Worm (Caenorhabditis elegans) whole organism, late embryonic: Measurements from ENCODE around the gene gei-1.

ENCODE experiments used
- K02D7.2 ChIP-seq: sonication (generic microtip); optimal IDR thresholded peaks from 2 replicates; lab custom pipeline; 2017; ENCODE audit warnings: mild to moderate bottlenecking, missing genetic modification characterization, missing compliant biosample characterization
- K09A11.1 ChIP-seq: sonication (generic microtip); optimal IDR thresholded peaks from 2 replicates; lab custom pipeline; 2017; ENCODE audit warnings: antibody characterized with exemption, mild to moderate bottlenecking, missing genetic modification characterization, missing compliant biosample characterization; ENCODE audit not compliant: insufficient read depth
- T23F11.4 ChIP-seq: fragments of 200-800 bp; sonication (Bioruptor generic); optimal IDR thresholded peaks from 2 replicates; lab custom pipeline; 2018; ENCODE audit warnings: mild to moderate bottlenecking, missing genetic modification characterization, missing compliant biosample characterization
- Y22D7AL.16 ChIP-seq: sonication (generic microtip); optimal IDR thresholded peaks from 2 replicates; lab custom pipeline; 2016; ENCODE audit warnings: missing genetic modification characterization, missing compliant biosample characterization
- ceh-14 ChIP-seq: sonication (generic microtip); optimal IDR thresholded peaks from 2 replicates; lab custom pipeline; 2016; ENCODE audit warnings: missing genotype, missing genetic modification characterization, missing compliant biosample characterization
- ceh-19 ChIP-seq: fragments of 200-800 bp; sonication (Bioruptor generic); optimal IDR thresholded peaks from 2 replicates; lab custom pipeline; 2018; ENCODE audit warnings: mild to moderate bottlenecking, missing genetic modification characterization, missing compliant biosample characterization
- ceh-2 ChIP-seq: sonication (generic microtip); optimal IDR thresholded peaks from 2 replicates; lab custom pipeline; 2016; ENCODE audit warnings: missing genotype, missing genetic modification characterization, missing compliant biosample characterization
- ceh-22 ChIP-seq: sonication (generic microtip); optimal IDR thresholded peaks from 2 replicates; lab custom pipeline; 2017; ENCODE audit warnings: missing biosample characterization, missing genetic modification characterization
- ceh-24 ChIP-seq: sonication (generic microtip); optimal IDR thresholded peaks from 2 replicates; lab custom pipeline; 2016; ENCODE audit warnings: mild to moderate bottlenecking, missing genetic modification characterization, missing compliant biosample characterization
- ceh-30 ChIP-seq: fragments of 150-350 bp; optimal IDR thresholded peaks from 2 replicates; lab custom pipeline; 2014; ENCODE audit warnings: missing biosample characterization, missing genetic modification characterization
- ceh-31 ChIP-seq: sonication (generic microtip); optimal IDR thresholded peaks from 2 replicates; lab custom pipeline; 2016; ENCODE audit warnings: missing genetic modification characterization, missing compliant biosample characterization
- ceh-34 ChIP-seq: sonication (generic microtip); optimal IDR thresholded peaks from 2 replicates; lab custom pipeline; 2016; ENCODE audit warnings: mild to moderate bottlenecking, missing genetic modification characterization, missing compliant biosample characterization
- dmd-4 ChIP-seq: sonication (generic microtip); optimal IDR thresholded peaks from 2 replicates; lab custom pipeline; 2016; ENCODE audit warnings: borderline replicate concordance, missing genetic modification characterization, missing compliant biosample characterization
- dve-1 ChIP-seq: sonication (generic microtip); optimal IDR thresholded peaks from 2 replicates; lab custom pipeline; 2017; ENCODE audit warnings: antibody characterized with exemption, mild to moderate bottlenecking, missing genetic modification characterization, missing compliant biosample characterization
- elt-4 ChIP-seq: sonication (generic microtip); optimal IDR thresholded peaks from 2 replicates; lab custom pipeline; 2016; ENCODE audit warnings: missing genetic modification characterization, missing compliant biosample characterization
- ets-4 ChIP-seq: sonication (generic microtip); optimal IDR thresholded peaks from 2 replicates; lab custom pipeline; 2016; ENCODE audit warnings: missing genetic modification characterization, missing compliant biosample characterization
- eyg-1 ChIP-seq: sonication (generic microtip); optimal IDR thresholded peaks from 2 replicates; lab custom pipeline; 2016; ENCODE audit warnings: missing genotype, missing genetic modification characterization, missing compliant biosample characterization
- fax-1 ChIP-seq: sonication (generic microtip); optimal IDR thresholded peaks from 2 replicates; lab custom pipeline; 2016; ENCODE audit warnings: missing genotype, missing genetic modification characterization, missing compliant biosample characterization
- fkh-10 ChIP-seq: fragments of 150-350 bp; optimal IDR thresholded peaks from 2 replicates; lab custom pipeline; 2014; ENCODE audit warnings: missing biosample characterization, missing genetic modification reagents, missing genetic modification characterization
- gmeb-2 ChIP-seq: sonication (generic microtip); optimal IDR thresholded peaks from 2 replicates; lab custom pipeline; 2016; ENCODE audit warnings: missing genetic modification characterization, inconsistent platforms, missing compliant biosample characterization
- hlh-13 ChIP-seq: fragments of 200-800 bp; sonication (Bioruptor generic); optimal IDR thresholded peaks from 2 replicates; lab custom pipeline; 2018; ENCODE audit warnings: mild to moderate bottlenecking, missing genetic modification characterization, missing compliant biosample characterization
- madf-2 ChIP-seq: sonication (generic microtip); optimal IDR thresholded peaks from 2 replicates; lab custom pipeline; 2017; ENCODE audit warnings: missing genetic modification characterization, missing compliant biosample characterization
- nhr-11 ChIP-seq: fragments of 150-350 bp; optimal IDR thresholded peaks from 2 replicates; lab custom pipeline; 2014; ENCODE audit warnings: missing biosample characterization, missing genetic modification characterization
- nhr-232 ChIP-seq: sonication (generic microtip); optimal IDR thresholded peaks from 2 replicates; lab custom pipeline; 2016; ENCODE audit warnings: missing genetic modification characterization, missing compliant biosample characterization
- npax-4 ChIP-seq: sonication (generic microtip); optimal IDR thresholded peaks from 2 replicates; lab custom pipeline; 2016; ENCODE audit warnings: missing genetic modification characterization, missing compliant biosample characterization
- odd-2 ChIP-seq: sonication (generic microtip); optimal IDR thresholded peaks from 2 replicates; lab custom pipeline; 2017; ENCODE audit warnings: antibody characterized with exemption, mild to moderate bottlenecking, missing genetic modification characterization, missing compliant biosample characterization
- pag-3 ChIP-seq: sonication (generic microtip); optimal IDR thresholded peaks from 2 replicates; lab custom pipeline; 2016; ENCODE audit warnings: missing compliant biosample characterization, missing genetic modification characterization, borderline replicate concordance
- pat-9 ChIP-seq: fragments of 200-800 bp; sonication (Bioruptor generic); optimal IDR thresholded peaks from 2 replicates; lab custom pipeline; 2018; ENCODE audit warnings: mild to moderate bottlenecking, missing genetic modification characterization, moderate library complexity, missing compliant biosample characterization
- pha-2 ChIP-seq: sonication (generic microtip); optimal IDR thresholded peaks from 2 replicates; lab custom pipeline; 2017; ENCODE audit warnings: mild to moderate bottlenecking, missing genetic modification characterization, missing compliant biosample characterization
- pros-1 ChIP-seq: fragments of 150-350 bp; optimal IDR thresholded peaks from 2 replicates; lab custom pipeline; 2014; ENCODE audit warnings: missing biosample characterization, missing genetic modification reagents, missing genetic modification characterization
- ref-2 ChIP-seq: sonication (generic microtip); optimal IDR thresholded peaks from 2 replicates; lab custom pipeline; 2016; ENCODE audit warnings: missing genetic modification characterization, missing compliant biosample characterization
- sdc-2 ChIP-seq: sonication (generic microtip); optimal IDR thresholded peaks from 2 replicates; lab custom pipeline; 2016; ENCODE audit warnings: missing genotype, missing genetic modification characterization, missing compliant biosample characterization
- tbx-2 ChIP-seq: sonication (generic microtip); optimal IDR thresholded peaks from 2 replicates; lab custom pipeline; 2016; ENCODE audit warnings: missing genetic modification characterization, missing compliant biosample characterization
- unc-42 ChIP-seq: sonication (generic microtip); optimal IDR thresholded peaks from 2 replicates; lab custom pipeline; 2016; ENCODE audit warnings: missing genotype, missing genetic modification characterization, missing compliant biosample characterization
- unc-55 ChIP-seq: sonication (generic microtip); optimal IDR thresholded peaks from 2 replicates; lab custom pipeline; 2017; ENCODE audit warnings: missing biosample characterization, missing genetic modification reagents, missing genetic modification characterization
- zip-5 ChIP-seq: sonication (generic microtip); optimal IDR thresholded peaks from 2 replicates; lab custom pipeline; 2016; ENCODE audit warnings: missing genetic modification characterization, missing compliant biosample characterization

The gei-1 gene

DNA sequence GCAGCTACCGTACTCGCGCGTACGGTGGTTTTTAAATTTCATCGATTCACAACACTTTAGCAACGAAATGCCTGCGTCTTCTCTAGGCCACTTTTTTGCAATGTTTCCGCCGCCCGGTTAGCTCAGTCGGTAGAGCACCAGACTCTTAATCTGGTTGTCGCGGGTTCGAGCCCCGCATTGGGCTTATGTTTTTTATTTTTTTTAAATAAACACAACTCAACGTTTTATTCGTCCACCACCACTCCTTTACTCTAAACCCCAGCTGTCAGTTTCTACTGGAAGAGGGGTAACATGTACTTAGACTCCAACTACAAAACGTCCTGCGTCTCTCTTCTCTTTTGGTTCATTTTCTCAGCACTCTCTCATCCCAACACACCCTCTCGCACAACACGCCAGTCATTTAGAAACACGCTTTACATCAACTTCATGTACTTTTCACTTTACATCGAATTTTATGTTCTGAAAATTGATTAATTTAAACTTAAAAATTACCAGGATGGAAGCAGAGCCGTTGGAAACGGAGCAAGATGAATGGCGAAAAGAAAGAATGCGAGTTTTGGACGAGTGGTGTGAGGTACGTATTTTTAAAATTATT is 44.9 kb downstream of the gei-1 start, which contains the start of the genes elmd-1 and hecw-1 (continued):
- TF ChIP-seq pag-3 (no peak), K02D7.2 (tag; lab: Kevin White, UChicago) (no peak), sdc-2 (tag; lab: Kevin White, UChicago) (no peak)

DNA sequence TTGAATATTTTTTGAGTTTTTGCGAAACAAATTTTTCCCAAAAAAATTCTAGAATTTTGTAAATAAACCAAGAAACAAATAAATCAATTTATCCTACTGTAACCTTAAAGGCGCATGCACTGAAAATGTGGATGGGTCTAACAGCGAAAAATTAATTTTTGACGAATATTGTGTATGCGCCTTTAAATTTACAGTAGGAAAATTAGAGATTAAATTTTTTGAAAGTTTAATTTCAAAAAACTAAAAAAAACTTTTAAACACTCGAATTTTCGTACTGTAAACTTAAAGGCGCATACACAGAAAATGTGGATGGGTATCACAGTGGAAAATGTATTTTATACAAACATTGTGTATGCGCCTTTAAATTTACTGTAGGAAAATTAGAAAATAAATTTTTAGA is 45.5 kb downstream of the gei-1 start:
- no peak for TF ChIP-seq dmd-4 (tag; lab: Kevin White, UChicago)
- no peak for TF ChIP-seq hlh-13 (GFP tag; lab: Kevin White, UChicago)
- no peak for TF ChIP-seq ceh-19 (GFP tag; lab: Kevin White, UChicago)
- TF ChIP-seq eyg-1 (tag; lab: Kevin White, UChicago): no peak
- TF ChIP-seq ceh-14: no peak
- TF ChIP-seq ceh-31 (tag; lab: Kevin White, UChicago): no peak
- TF ChIP-seq ref-2 (tag; lab: Kevin White, UChicago): no peak
- no peak for TF ChIP-seq nhr-232 (tag; lab: Kevin White, UChicago)
- no peak for TF ChIP-seq unc-55 (GFP tag; lab: Kevin White, UChicago)
- TF ChIP-seq gmeb-2 (tag; lab: Kevin White, UChicago): no peak
- no peak for TF ChIP-seq K09A11.1
- no peak for TF ChIP-seq ceh-34
- no peak for TF ChIP-seq nhr-11 (tag; lab: Kevin White, UChicago)
- no peak for TF ChIP-seq pros-1 (tag; lab: Kevin White, UChicago)
- TF ChIP-seq Y22D7AL.16 (tag; lab: Kevin White, UChicago): no peak

DNA sequence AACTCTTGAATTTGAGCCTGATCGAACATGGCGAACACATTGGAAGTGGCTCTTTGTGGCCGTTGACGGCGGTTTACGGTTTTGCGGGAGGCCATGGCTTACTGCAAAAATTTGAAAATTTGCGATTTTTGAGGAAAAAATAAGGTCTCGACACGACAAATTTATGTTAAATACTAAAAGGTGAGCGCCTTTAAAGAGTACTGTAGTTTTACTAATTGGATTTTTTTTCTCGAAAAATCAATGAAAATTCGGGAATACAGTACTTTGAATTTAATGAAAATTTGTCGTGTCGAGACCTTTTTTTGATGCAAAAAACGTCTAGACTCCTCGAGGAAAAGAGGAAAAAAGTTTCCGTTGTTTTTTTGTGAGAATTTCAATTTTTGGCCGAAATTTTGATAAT is 49.0 kb downstream of the gei-1 start, which contains the start of gene mlc-4:
Gene mlc-4 (minus strand): TSS at position 101 of the 400 bp plus-strand sequence.
- TF ChIP-seq eyg-1 (tag; lab: Kevin White, UChicago): no peak
- TF ChIP-seq zip-5: no peak
- TF ChIP-seq ceh-19 (GFP tag; lab: Kevin White, UChicago): no peak
- TF ChIP-seq ceh-24 (tag; lab: Kevin White, UChicago): no peak
- no peak for TF ChIP-seq T23F11.4 (GFP tag; lab: Kevin White, UChicago)
- no peak for TF ChIP-seq dve-1 (tag; lab: Kevin White, UChicago)
- TF ChIP-seq K02D7.2 (tag; lab: Kevin White, UChicago): no peak
- TF ChIP-seq ceh-34: no peak
- no peak for TF ChIP-seq ets-4 (tag; lab: Kevin White, UChicago)

DNA sequence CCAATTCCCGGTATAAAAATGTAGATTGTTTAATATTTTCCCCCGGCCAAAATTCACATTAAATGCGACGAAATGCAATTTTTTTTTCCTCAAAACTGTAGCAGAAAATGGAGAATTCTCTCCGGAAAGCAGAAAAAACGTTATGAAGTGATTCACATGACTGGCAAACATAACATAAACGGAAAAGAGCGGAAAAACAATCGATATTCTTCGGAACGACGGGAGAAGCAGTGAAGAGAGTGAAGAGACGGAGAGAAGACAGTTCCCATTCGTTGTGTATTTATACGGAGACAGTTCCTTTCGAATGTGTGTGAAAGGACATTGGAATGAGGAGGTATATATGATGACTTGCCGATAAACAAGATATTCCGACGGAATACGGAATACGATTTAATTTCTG is 50.4 kb downstream of the gei-1 start:
- TF ChIP-seq npax-4 (no peak), eyg-1 (tag; lab: Kevin White, UChicago) (no peak), ceh-2 (tag; lab: Kevin White, UChicago) (no peak), dve-1 (tag; lab: Kevin White, UChicago) (no peak), hlh-13 (GFP tag; lab: Kevin White, UChicago) (no peak), zip-5 (no peak)

DNA sequence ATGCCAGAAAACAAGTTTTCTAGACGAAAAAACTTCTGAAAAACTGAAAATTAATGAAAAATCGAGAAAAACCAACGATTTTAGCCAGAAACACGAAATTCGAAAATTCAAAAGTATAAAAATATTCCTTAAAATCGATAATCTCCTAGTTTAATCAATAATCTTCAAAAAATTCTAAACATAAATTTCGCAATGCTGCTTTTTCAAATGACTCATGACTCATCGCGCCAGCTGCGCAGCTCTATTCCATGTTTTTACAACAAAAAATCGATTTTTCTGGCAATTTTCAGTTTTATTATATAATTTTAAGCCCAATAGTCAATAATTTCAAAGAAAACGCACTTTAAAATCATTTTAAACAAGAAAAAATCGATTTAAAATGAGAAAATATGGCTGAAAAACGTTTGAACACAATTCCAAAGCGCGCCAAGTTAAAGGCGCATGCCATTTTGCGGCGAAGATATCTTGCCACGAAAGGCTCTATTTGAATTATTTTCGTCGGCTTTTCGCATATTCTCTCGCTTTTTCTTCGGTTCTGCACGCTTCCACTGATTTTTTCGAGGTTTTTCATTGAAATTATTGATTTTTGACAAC is 51.3 kb downstream of the gei-1 start, which contains the start of gene cri-3:
Gene cri-3 (plus strand): TSS at position 482 of the 594 bp plus-strand sequence.
- no peak for TF ChIP-seq ceh-22 (tag; lab: Kevin White, UChicago)
- peak; percentile 10 for TF ChIP-seq unc-42 (tag; lab: Kevin White, UChicago)
- no peak for TF ChIP-seq pag-3
- TF ChIP-seq ref-2 (tag; lab: Kevin White, UChicago): no peak
- TF ChIP-seq elt-4: no peak
- no peak for TF ChIP-seq nhr-232 (tag; lab: Kevin White, UChicago)
- no peak for TF ChIP-seq madf-2 (tag; lab: Kevin White, UChicago)
- TF ChIP-seq ceh-30 (tag; lab: Kevin White, UChicago): no peak
- TF ChIP-seq gmeb-2 (tag; lab: Kevin White, UChicago): no peak

DNA sequence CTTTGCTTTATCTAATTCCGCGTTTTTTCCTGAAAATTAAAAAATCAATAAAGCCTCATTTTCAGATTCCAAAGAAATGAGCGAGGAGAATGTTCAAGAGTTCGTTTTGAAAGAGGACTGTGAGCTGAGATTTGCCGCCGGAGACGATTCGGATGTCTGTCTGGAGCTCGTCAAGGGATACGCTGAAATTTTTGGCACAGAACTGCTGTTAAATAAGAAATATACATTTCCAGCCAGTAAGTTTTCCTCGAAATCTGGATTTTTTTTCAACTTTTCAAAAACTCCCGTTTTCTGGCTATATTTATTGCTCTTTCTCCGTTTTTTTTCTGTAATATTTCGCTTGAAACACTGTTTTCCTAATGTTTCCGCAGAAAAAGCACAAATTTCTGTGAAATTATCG is 53.0 kb downstream of the gei-1 start, which contains the start of gene clpf-1:
Gene clpf-1 (plus strand): TSS at position 66 of the 400 bp plus-strand sequence.
- no peak for TF ChIP-seq pha-2
- TF ChIP-seq npax-4: no peak
- TF ChIP-seq ref-2 (tag; lab: Kevin White, UChicago): no peak
- no peak for TF ChIP-seq odd-2 (tag; lab: Kevin White, UChicago)
- TF ChIP-seq T23F11.4 (GFP tag; lab: Kevin White, UChicago): no peak
- no peak for TF ChIP-seq tbx-2 (tag; lab: Kevin White, UChicago)
- TF ChIP-seq ceh-30 (tag; lab: Kevin White, UChicago): no peak
- no peak for TF ChIP-seq fax-1 (tag; lab: Kevin White, UChicago)
- no peak for TF ChIP-seq ceh-14
- no peak for TF ChIP-seq pat-9 (tag; lab: Kevin White, UChicago)
- no peak for TF ChIP-seq fkh-10 (GFP tag; lab: Kevin White, UChicago)
- TF ChIP-seq, all 69 proteins: peak for 0
